Worm (Caenorhabditis elegans) whole organism, late embryonic: ENCODE results near the gene F59B2.3.

Experiments used
- ceh-9 ChIP-seq: sonication (generic microtip); optimal IDR thresholded peaks from 2 replicates; lab custom pipeline; 2016; ENCODE audit warnings: mild to moderate bottlenecking, missing genetic modification characterization, inconsistent platforms, missing compliant biosample characterization
- elt-2 ChIP-seq: sonication (generic microtip); optimal IDR thresholded peaks from 2 replicates; lab custom pipeline; 2016; ENCODE audit warnings: missing genetic modification reagents, missing genetic modification characterization, missing compliant biosample characterization
- npax-4 ChIP-seq: sonication (generic microtip); optimal IDR thresholded peaks from 2 replicates; lab custom pipeline; 2016; ENCODE audit warnings: missing genetic modification characterization, missing compliant biosample characterization
- unc-55 ChIP-seq: sonication (generic microtip); optimal IDR thresholded peaks from 2 replicates; lab custom pipeline; 2017; ENCODE audit warnings: missing biosample characterization, missing genetic modification reagents, missing genetic modification characterization

DNA sequence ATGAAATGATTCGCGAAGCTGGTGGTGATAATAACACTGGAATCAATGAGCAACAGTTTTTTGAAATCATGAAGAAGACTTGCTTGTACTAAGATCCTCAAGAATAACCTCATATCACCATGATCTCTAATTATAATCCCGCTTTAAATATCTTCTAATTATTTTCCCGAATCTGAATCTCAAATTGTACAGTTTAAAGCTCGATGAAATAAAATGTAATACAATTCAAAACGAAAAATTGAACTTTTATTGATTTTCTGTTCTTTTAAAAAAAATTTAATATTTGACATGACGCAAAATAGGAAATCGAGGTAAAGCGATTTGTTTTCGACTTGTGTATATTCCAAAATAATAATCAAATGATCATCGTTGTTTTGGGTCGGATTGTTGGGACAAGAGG, 24.7 kb downstream of the F59B2.3 start:
- TF ChIP-seq ceh-9 (tag; lab: Kevin White, UChicago) (no peak), npax-4 (no peak), unc-55 (GFP tag; lab: Kevin White, UChicago) (no peak), elt-2 (tag; lab: Kevin White, UChicago) (no peak)
